Fruit fly (Drosophila melanogaster) whole organism, embryonic: ENCODE results near the gene CG10970.

Experiments used
- ATbp ChIP-seq: fragments of 200-800 bp; sonication (Bioruptor generic); optimal IDR thresholded peaks from 2 replicates; lab custom pipeline; 2017; ENCODE audit warnings: missing biosample characterization, mild to moderate bottlenecking, missing genetic modification characterization, missing genetic modification reagents
- Aef1 ChIP-seq: fragments of 200-800 bp; sonication (Bioruptor generic); IDR thresholded peaks from 3 replicates; pipeline ENCODE4 v1.3.6; 2022; ENCODE audit warnings: missing biosample characterization, missing genetic modification characterization
- BtbVII ChIP-seq: fragments of 200-800 bp; sonication (Bioruptor generic); optimal IDR thresholded peaks from 3 replicates; lab custom pipeline; 2017; ENCODE audit warnings: missing biosample characterization, mild to moderate bottlenecking, missing genetic modification characterization
- Bteb2 ChIP-seq: fragments of 200-800 bp; sonication (Bioruptor generic); optimal IDR thresholded peaks from 2 replicates; lab custom pipeline; 2016; ENCODE audit warnings: missing biosample characterization, missing genetic modification characterization
- CG10209 ChIP-seq: fragments of 200-800 bp; sonication (Bioruptor generic); optimal IDR thresholded peaks from 3 replicates; lab custom pipeline; 2017; ENCODE audit warnings: missing biosample characterization, mild to moderate bottlenecking, missing genetic modification characterization, missing genetic modification reagents
- CG10959 ChIP-seq: fragments of 200-800 bp; sonication (Bioruptor generic); IDR thresholded peaks from 2 replicates; pipeline ENCODE4 v1.3.6; 2022; ENCODE audit warnings: missing biosample characterization, missing genetic modification characterization
- CG11093 ChIP-seq: fragments of 200-800 bp; sonication (Bioruptor generic); IDR thresholded peaks from 3 replicates; pipeline ENCODE4 v1.3.6; 2022; ENCODE audit warnings: missing biosample characterization, missing genetic modification characterization
- CG12744 ChIP-seq: fragments of 200-800 bp; sonication (Bioruptor generic); optimal IDR thresholded peaks from 2 replicates; lab custom pipeline; 2016; ENCODE audit warnings: missing biosample characterization, missing genetic modification characterization
- CG14710 ChIP-seq: fragments of 200-800 bp; sonication (Bioruptor generic); optimal IDR thresholded peaks from 3 replicates; lab custom pipeline; 2019; ENCODE audit warnings: missing biosample characterization, mild to moderate bottlenecking, missing genetic modification characterization, moderate library complexity
- CG15073 ChIP-seq: fragments of 200-800 bp; sonication (Bioruptor generic); optimal IDR thresholded peaks from 2 replicates; lab custom pipeline; 2016; ENCODE audit warnings: missing biosample characterization, missing genetic modification characterization
- CG15696 ChIP-seq: fragments of 200-800 bp; sonication (Bioruptor generic); optimal IDR thresholded peaks from 2 replicates; lab custom pipeline; 2019; ENCODE audit warnings: missing biosample characterization, mild to moderate bottlenecking, missing genetic modification characterization, moderate library complexity
- CG17328 ChIP-seq: fragments of 200-800 bp; sonication (Bioruptor generic); IDR thresholded peaks from 2 replicates; pipeline ENCODE4 v1.3.6; 2022; ENCODE audit warnings: missing biosample characterization, missing genetic modification characterization
- CG17912 ChIP-seq: fragments of 200-800 bp; sonication (Bioruptor generic); optimal IDR thresholded peaks from 2 replicates; lab custom pipeline; 2018; ENCODE audit warnings: missing biosample characterization, mild to moderate bottlenecking, missing genetic modification characterization
- CG33213 ChIP-seq: fragments of 200-800 bp; sonication (Bioruptor generic); optimal IDR thresholded peaks from 3 replicates; lab custom pipeline; 2016; ENCODE audit warnings: missing biosample characterization, missing genetic modification characterization
- CG34376 ChIP-seq: fragments of 200-800 bp; sonication (Bioruptor generic); optimal IDR thresholded peaks from 2 replicates; lab custom pipeline; 2018; ENCODE audit warnings: missing biosample characterization, mild to moderate bottlenecking, missing genetic modification characterization
- CG3726 ChIP-seq: fragments of 200-800 bp; sonication (Bioruptor generic); IDR thresholded peaks from 3 replicates; pipeline ENCODE4, ENCODE4 v1.3.6; 2022; ENCODE audit warnings: missing biosample characterization, missing genetic modification characterization
- CG4854 ChIP-seq: fragments of 200-800 bp; sonication (Bioruptor generic); optimal IDR thresholded peaks from 2 replicates; lab custom pipeline; 2016; ENCODE audit warnings: missing biosample characterization, missing genetic modification characterization, inconsistent platforms
- CG5180 ChIP-seq: fragments of 200-800 bp; sonication (Bioruptor generic); optimal IDR thresholded peaks from 3 replicates; lab custom pipeline; 2017; ENCODE audit warnings: missing biosample characterization, missing genetic modification characterization, mild to moderate bottlenecking, moderate library complexity, missing genetic modification reagents
- CG6254 ChIP-seq: fragments of 200-800 bp; sonication (Bioruptor generic); optimal IDR thresholded peaks from 3 replicates; lab custom pipeline; 2017; ENCODE audit warnings: mild to moderate bottlenecking, missing biosample characterization, missing genetic modification reagents, missing genetic modification characterization
- CG6765 ChIP-seq: fragments of 200-800 bp; sonication (Bioruptor generic); optimal IDR thresholded peaks from 3 replicates; lab custom pipeline; 2017; ENCODE audit warnings: missing biosample characterization, mild to moderate bottlenecking, missing genetic modification characterization
- CG6813 ChIP-seq: fragments of 200-800 bp; sonication (Bioruptor generic); optimal IDR thresholded peaks from 2 replicates; lab custom pipeline; 2017; ENCODE audit warnings: missing biosample characterization, missing genetic modification characterization, mild to moderate bottlenecking, moderate library complexity, missing genetic modification reagents
- CG7839 ChIP-seq: fragments of 200-800 bp; sonication (Bioruptor generic); optimal IDR thresholded peaks from 3 replicates; lab custom pipeline; 2018; ENCODE audit warnings: missing biosample characterization, mild to moderate bottlenecking, missing genetic modification characterization, moderate library complexity
- CG8089 ChIP-seq: fragments of 200-800 bp; sonication (Bioruptor generic); optimal IDR thresholded peaks from 3 replicates; lab custom pipeline; 2016; ENCODE audit warnings: missing biosample characterization, missing genetic modification characterization
- CG8281 ChIP-seq: fragments of 200-800 bp; sonication (Bioruptor generic); optimal IDR thresholded peaks from 2 replicates; lab custom pipeline; 2018; ENCODE audit warnings: missing biosample characterization, mild to moderate bottlenecking, missing genetic modification characterization, moderate library complexity
- CG8388 ChIP-seq: fragments of 200-800 bp; sonication (Bioruptor generic); optimal IDR thresholded peaks from 2 replicates; lab custom pipeline; 2019; ENCODE audit warnings: missing biosample characterization, mild to moderate bottlenecking, missing genetic modification characterization, moderate library complexity
- CG8765 ChIP-seq: fragments of 200-800 bp; sonication (Bioruptor generic); IDR thresholded peaks from 2 replicates; pipeline ENCODE4 v1.3.6; 2022; ENCODE audit warnings: missing biosample characterization, missing genetic modification characterization
- CG9437 ChIP-seq: fragments of 200-800 bp; sonication (Bioruptor generic); optimal IDR thresholded peaks from 2 replicates; lab custom pipeline; 2018; ENCODE audit warnings: missing biosample characterization, mild to moderate bottlenecking, missing genetic modification characterization
- CTCF ChIP-seq: fragments of 200-800 bp; sonication (Bioruptor generic); optimal IDR thresholded peaks from 2 replicates; lab custom pipeline; 2017; ENCODE audit warnings: missing biosample characterization, mild to moderate bottlenecking, missing genetic modification characterization, moderate library complexity
- Dref ChIP-seq: fragments of 200-800 bp; sonication (Bioruptor generic); IDR thresholded peaks from 2 replicates; pipeline ENCODE4 v1.3.6; 2022; ENCODE audit warnings: missing biosample characterization, missing genetic modification characterization
- Elba2 ChIP-seq: fragments of 200-800 bp; sonication (Bioruptor generic); optimal IDR thresholded peaks from 3 replicates; lab custom pipeline; 2016; ENCODE audit warnings: missing biosample characterization, missing genetic modification characterization
- Hand ChIP-seq: fragments of 200-800 bp; sonication (Bioruptor generic); optimal IDR thresholded peaks from 2 replicates; lab custom pipeline; 2017; ENCODE audit warnings: mild to moderate bottlenecking, missing biosample characterization, missing genetic modification reagents, missing genetic modification characterization
- Hr78 ChIP-seq, 2 experiments: fragments of 200-800 bp in 1 of 2; fragments of >200 bp in 1 of 2; sonication (Bioruptor generic) in 1 of 2; optimal IDR thresholded peaks; 2 replicates each; lab custom pipeline; 2017 to 2019; ENCODE audit warnings: missing biosample characterization in 2 of 2, missing genetic modification characterization in 2 of 2, mild to moderate bottlenecking in 1 of 2, moderate library complexity in 1 of 2
- Med ChIP-seq: fragments of 200-800 bp; sonication (Bioruptor generic); peaks from one replicate; lab custom pipeline; 2016; ENCODE audit warnings: missing biosample characterization, missing genetic modification characterization, mild to moderate bottlenecking, inconsistent platforms, moderate library complexity
- NC2β ChIP-seq: fragments of 200-800 bp; sonication (Bioruptor generic); optimal IDR thresholded peaks from 2 replicates; lab custom pipeline; 2016; ENCODE audit warnings: missing biosample characterization, missing genetic modification characterization
- Sry-β ChIP-seq: fragments of 200-800 bp; sonication (Bioruptor generic); optimal IDR thresholded peaks from 2 replicates; lab custom pipeline; 2018; ENCODE audit warnings: missing biosample characterization, mild to moderate bottlenecking, missing genetic modification characterization, moderate library complexity
- bsh ChIP-seq, 2 experiments: fragments of 200-800 bp; sonication (Bioruptor generic); optimal IDR thresholded peaks; 2 replicates each; lab custom pipeline; 2017 to 2018; ENCODE audit warnings: mild to moderate bottlenecking in 2 of 2, missing biosample characterization in 2 of 2, missing genetic modification characterization in 2 of 2, moderate library complexity in 1 of 2
- crol ChIP-seq: fragments of 200-800 bp; sonication (Bioruptor generic); IDR thresholded peaks from 2 replicates; pipeline ENCODE4 v1.3.6; 2022; ENCODE audit warnings: missing biosample characterization, missing genetic modification characterization
- fd96Cb ChIP-seq: fragments of 200-800 bp; sonication (Bioruptor generic); optimal IDR thresholded peaks from 2 replicates; lab custom pipeline; 2018; ENCODE audit warnings: missing biosample characterization, mild to moderate bottlenecking, missing genetic modification characterization, moderate library complexity
- ham ChIP-seq: fragments of 200-800 bp; sonication (Bioruptor generic); IDR thresholded peaks from 2 replicates; pipeline ENCODE4 v1.3.6; 2022; ENCODE audit warnings: missing biosample characterization, missing genetic modification characterization
- ind ChIP-seq: fragments of 200-800 bp; sonication (Bioruptor generic); optimal IDR thresholded peaks from 3 replicates; lab custom pipeline; 2016; ENCODE audit warnings: missing biosample characterization, missing genetic modification characterization
- kah ChIP-seq: fragments of 200-800 bp; sonication (Bioruptor generic); optimal IDR thresholded peaks from 2 replicates; lab custom pipeline; 2018; ENCODE audit warnings: missing biosample characterization, mild to moderate bottlenecking, missing genetic modification characterization
- lab ChIP-seq: fragments of 200-800 bp; sonication (Bioruptor generic); optimal IDR thresholded peaks from 3 replicates; lab custom pipeline; 2017; ENCODE audit warnings: missing biosample characterization, missing genetic modification characterization, mild to moderate bottlenecking, moderate library complexity, missing genetic modification reagents
- pho ChIP-seq: fragments of 200-800 bp; sonication (Bioruptor generic); optimal IDR thresholded peaks from 2 replicates; lab custom pipeline; 2016; ENCODE audit warnings: missing biosample characterization, missing genetic modification characterization
- rib ChIP-seq: fragments of 200-800 bp; sonication (Bioruptor generic); IDR thresholded peaks from 2 replicates; pipeline ENCODE4 v1.3.6; 2022; ENCODE audit warnings: missing biosample characterization, missing genetic modification characterization
- row ChIP-seq: fragments of 200-800 bp; sonication (Bioruptor generic); IDR thresholded peaks from 3 replicates; pipeline ENCODE4 v1.3.6; 2022; ENCODE audit warnings: missing biosample characterization, missing genetic modification characterization
- sens-2 ChIP-seq: fragments of 200-800 bp; sonication (Bioruptor generic); IDR thresholded peaks from 2 replicates; pipeline ENCODE4 v1.3.6; 2022; ENCODE audit warnings: missing biosample characterization, missing genetic modification characterization
- shn ChIP-seq: fragments of 200-800 bp; sonication (Bioruptor generic); optimal IDR thresholded peaks from 3 replicates; lab custom pipeline; 2016; ENCODE audit warnings: missing biosample characterization, missing genetic modification characterization
- sim ChIP-seq: fragments of 200-800 bp; sonication (Bioruptor generic); IDR thresholded peaks from 2 replicates; pipeline ENCODE4 v1.3.6; 2022; ENCODE audit warnings: missing biosample characterization, missing genetic modification characterization
- sna ChIP-seq: fragments of 200-800 bp; sonication (Bioruptor generic); IDR thresholded peaks from 2 replicates; pipeline ENCODE4 v1.3.6; 2022; ENCODE audit warnings: missing biosample characterization, missing genetic modification characterization; ENCODE audit not compliant: partially characterized antibody
- sob ChIP-seq: fragments of 200-800 bp; sonication (Bioruptor generic); IDR thresholded peaks from 2 replicates; pipeline ENCODE4 v1.3.6; 2022; ENCODE audit warnings: missing biosample characterization, missing genetic modification characterization
- tll ChIP-seq, 2 experiments: fragments of 200-800 bp in 1 of 2; fragments of >200 bp in 1 of 2; sonication (Bioruptor generic) in 1 of 2; optimal IDR thresholded peaks; 2 replicates each; lab custom pipeline; 2017 to 2019; ENCODE audit warnings: missing biosample characterization in 2 of 2, missing genetic modification characterization in 2 of 2, mild to moderate bottlenecking in 1 of 2, moderate library complexity in 1 of 2
- zf30C ChIP-seq: fragments of 200-800 bp; sonication (Bioruptor generic); optimal IDR thresholded peaks from 3 replicates; lab custom pipeline; 2018; ENCODE audit warnings: missing biosample characterization, mild to moderate bottlenecking, missing genetic modification characterization

Gene CG10970

DNA sequence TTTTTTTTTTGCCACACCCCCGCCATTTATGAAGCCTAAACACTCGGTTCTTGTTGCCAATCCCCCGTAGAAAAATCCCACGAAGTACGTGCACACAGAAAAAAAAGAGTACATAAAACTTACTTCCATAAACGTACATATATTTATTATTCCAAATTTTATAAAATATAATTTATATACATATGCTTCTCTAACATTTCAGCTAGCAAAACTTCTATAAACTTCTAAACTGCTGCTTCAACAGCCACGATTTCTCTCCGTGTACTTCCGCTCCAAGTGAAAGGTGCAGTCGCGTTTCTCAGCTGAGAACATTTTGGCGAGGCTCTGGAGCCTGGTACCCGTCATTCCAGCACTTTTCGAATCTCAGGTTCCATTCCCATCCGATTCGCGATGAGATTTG is 8.5 kb downstream of the CG10970 start (continued):
- no peak for TF ChIP-seq lab (GFP tag; lab: Kevin White, UChicago)
- no peak for TF ChIP-seq CG33213 (GFP tag; lab: Kevin White, UChicago)
- no peak for TF ChIP-seq CG8089 (GFP tag; lab: Kevin White, UChicago)
- TF ChIP-seq sim, result no peak
- TF ChIP-seq CG34376 (GFP tag; lab: Kevin White, UChicago), result no peak
- no peak for TF ChIP-seq CG11093 (GFP tag; lab: Robert Waterston, UW)
- TF ChIP-seq CG8765 (GFP tag; lab: Robert Waterston, UW), result no peak
- no peak for TF ChIP-seq shn (GFP tag; lab: Kevin White, UChicago)
- no peak for TF ChIP-seq CG10209 (GFP tag; lab: Kevin White, UChicago)
- no peak for TF ChIP-seq CG5180 (GFP tag; lab: Kevin White, UChicago)
- TF ChIP-seq Sry-β (GFP tag; lab: Kevin White, UChicago), result no peak
- no peak for TF ChIP-seq Hr78 (GFP tag; optimal IDR thresholded peaks at IDR 0.05; lab: Kevin White, UChicago)
- no peak for TF ChIP-seq sna
- peak; percentile 48 for TF ChIP-seq row (GFP tag; lab: Robert Waterston, UW)
- no peak for TF ChIP-seq Aef1
- TF ChIP-seq Bteb2 (GFP tag; lab: Kevin White, UChicago), result no peak
- TF ChIP-seq CG9437, result no peak
- TF ChIP-seq ATbp (GFP tag; lab: Kevin White, UChicago), result no peak
- TF ChIP-seq CG17912 (GFP tag; lab: Kevin White, UChicago), result no peak
- TF ChIP-seq CG8281 (tag; lab: Kevin White, UChicago), result no peak
- peak in 1 of 2 experiments; percentile 5 for TF ChIP-seq bsh (GFP tag; optimal IDR thresholded peaks at IDR 0.05; lab: Kevin White, UChicago)
- no peak for TF ChIP-seq sens-2
- TF ChIP-seq CG3726 (GFP tag; lab: Robert Waterston, UW), result no peak
- TF ChIP-seq BtbVII (GFP tag; lab: Kevin White, UChicago), result no peak
- no peak for TF ChIP-seq CG6765 (GFP tag; lab: Kevin White, UChicago)
- no peak for TF ChIP-seq ham
- TF ChIP-seq Hand (GFP tag; lab: Kevin White, UChicago), result no peak
- no peak for TF ChIP-seq crol (GFP tag; lab: Robert Waterston, UW)
- TF ChIP-seq kah (GFP tag; lab: Kevin White, UChicago), result no peak
- TF ChIP-seq CG17328 (GFP tag; lab: Robert Waterston, UW), result no peak
- no peak for TF ChIP-seq CG15696 (tag; lab: Kevin White, UChicago)
- TF ChIP-seq Med, result peak; percentile 66
- no peak for TF ChIP-seq rib (GFP tag; lab: Robert Waterston, UW)
- no peak for TF ChIP-seq CG6254 (GFP tag; lab: Kevin White, UChicago)
- TF ChIP-seq CTCF (GFP tag; lab: Kevin White, UChicago), result no peak
- no peak for TF ChIP-seq NC2β
- no peak for TF ChIP-seq CG10959 (GFP tag; lab: Robert Waterston, UW)
- TF ChIP-seq CG12744 (GFP tag; lab: Kevin White, UChicago), result no peak
- peak; percentile 53 for TF ChIP-seq sob (GFP tag; lab: Robert Waterston, UW)
- no peak for TF ChIP-seq tll (GFP tag; optimal IDR thresholded peaks at IDR 0.05; lab: Kevin White, UChicago)
- no peak for TF ChIP-seq CG4854 (GFP tag; lab: Kevin White, UChicago)
- TF ChIP-seq ind (GFP tag; lab: Kevin White, UChicago), result no peak
- no peak for TF ChIP-seq CG8388 (GFP tag; lab: Kevin White, UChicago)
- no peak for TF ChIP-seq fd96Cb
- TF ChIP-seq CG7839 (tag; lab: Kevin White, UChicago), result peak; percentile 54
- TF ChIP-seq CG14710, result no peak
- no peak for TF ChIP-seq Dref
- TF ChIP-seq zf30C, result no peak
- no peak for TF ChIP-seq CG15073 (GFP tag; lab: Kevin White, UChicago)
- no peak for TF ChIP-seq pho
- no peak for TF ChIP-seq CG6813 (GFP tag; lab: Kevin White, UChicago)
- TF ChIP-seq Elba2 (GFP tag; lab: Kevin White, UChicago), result no peak
